Fruit fly (Drosophila melanogaster) whole organism, embryonic: ENCODE data around the gene mxt.

ENCODE experiments used
- Asciz ChIP-seq: fragments of 200-800 bp; sonication (Bioruptor generic); optimal IDR thresholded peaks from 2 replicates; lab custom pipeline; 2017; ENCODE audit warnings: missing biosample characterization, mild to moderate bottlenecking, missing genetic modification characterization, missing genetic modification reagents
- CG11398 ChIP-seq: fragments of 200-800 bp; sonication (Bioruptor generic); optimal IDR thresholded peaks from 2 replicates; lab custom pipeline; 2016; ENCODE audit warnings: missing biosample characterization, missing genetic modification characterization
- CG13775 ChIP-seq: fragments of 200-800 bp; sonication (Bioruptor generic); optimal IDR thresholded peaks from 3 replicates; lab custom pipeline; 2017; ENCODE audit warnings: missing biosample characterization, mild to moderate bottlenecking, missing genetic modification characterization
- CG14710 ChIP-seq: fragments of 200-800 bp; sonication (Bioruptor generic); optimal IDR thresholded peaks from 3 replicates; lab custom pipeline; 2019; ENCODE audit warnings: missing biosample characterization, mild to moderate bottlenecking, missing genetic modification characterization, moderate library complexity
- CG17361 ChIP-seq: fragments of 200-800 bp; sonication (Bioruptor generic); IDR thresholded peaks from 3 replicates; pipeline ENCODE4 v1.3.6; 2022; ENCODE audit warnings: missing biosample characterization, missing genetic modification characterization
- CG17612 ChIP-seq: fragments of 200-800 bp; sonication (Bioruptor generic); IDR thresholded peaks from 2 replicates; pipeline ENCODE4 v1.3.6; 2022; ENCODE audit warnings: missing biosample characterization, missing genetic modification characterization
- CG18262 ChIP-seq: fragments of 200-800 bp; optimal IDR thresholded peaks from 3 replicates; lab custom pipeline; 2019; ENCODE audit warnings: missing biosample characterization, mild to moderate bottlenecking, missing genetic modification characterization, moderate library complexity
- CG1832 ChIP-seq: fragments of 200-800 bp; sonication (Bioruptor generic); optimal IDR thresholded peaks from 2 replicates; lab custom pipeline; 2017; ENCODE audit warnings: missing biosample characterization, mild to moderate bottlenecking, missing genetic modification characterization, inconsistent platforms
- CG2202 ChIP-seq: fragments of 200-800 bp; sonication (Bioruptor generic); optimal IDR thresholded peaks from 2 replicates; lab custom pipeline; 2018; ENCODE audit warnings: missing biosample characterization, mild to moderate bottlenecking, missing genetic modification characterization
- CG2712 ChIP-seq: fragments of 200-800 bp; optimal IDR thresholded peaks from 3 replicates; lab custom pipeline; 2019; ENCODE audit warnings: missing biosample characterization, mild to moderate bottlenecking, missing genetic modification characterization, moderate library complexity
- CG2875 ChIP-seq: fragments of 200-800 bp; sonication (Bioruptor generic); optimal IDR thresholded peaks from 2 replicates; lab custom pipeline; 2017; ENCODE audit warnings: missing biosample characterization, mild to moderate bottlenecking, missing genetic modification characterization, missing genetic modification reagents
- CG32772 ChIP-seq: fragments of 200-800 bp; sonication (Bioruptor generic); IDR thresholded peaks from 2 replicates; pipeline ENCODE4 v1.3.6; 2022; ENCODE audit warnings: missing biosample characterization, missing genetic modification characterization
- CG4404 ChIP-seq: fragments of 200-800 bp; sonication (Bioruptor generic); IDR thresholded peaks from 2 replicates; pipeline ENCODE4 v1.3.6; 2022; ENCODE audit warnings: missing biosample characterization, missing genetic modification characterization
- CG4820 ChIP-seq: fragments of 200-800 bp; sonication (Bioruptor generic); optimal IDR thresholded peaks from 3 replicates; lab custom pipeline; 2016; ENCODE audit warnings: missing biosample characterization, missing genetic modification characterization
- CG6175 ChIP-seq: fragments of 200-800 bp; sonication (Bioruptor generic); IDR thresholded peaks from 3 replicates; pipeline ENCODE4 v1.3.6; 2022; ENCODE audit warnings: missing biosample characterization, missing genetic modification characterization
- CG7786 ChIP-seq: fragments of 200-800 bp; sonication (Bioruptor generic); optimal IDR thresholded peaks from 2 replicates; lab custom pipeline; 2016; ENCODE audit warnings: missing biosample characterization, missing genetic modification characterization
- CG7928 ChIP-seq: fragments of 200-800 bp; sonication (Bioruptor generic); optimal IDR thresholded peaks from 2 replicates; lab custom pipeline; 2017; ENCODE audit warnings: missing biosample characterization, mild to moderate bottlenecking, missing genetic modification characterization
- CTCF ChIP-seq: fragments of 200-800 bp; sonication (Bioruptor generic); optimal IDR thresholded peaks from 2 replicates; lab custom pipeline; 2017; ENCODE audit warnings: missing biosample characterization, mild to moderate bottlenecking, missing genetic modification characterization, moderate library complexity
- Doc3 ChIP-seq: fragments of 200-800 bp; sonication (Bioruptor generic); IDR thresholded peaks from 3 replicates; pipeline ENCODE4 v1.3.6; 2022; ENCODE audit warnings: missing biosample characterization, missing genetic modification characterization; ENCODE audit not compliant: partially characterized antibody
- Dref ChIP-seq: fragments of 200-800 bp; sonication (Bioruptor generic); IDR thresholded peaks from 2 replicates; pipeline ENCODE4 v1.3.6; 2022; ENCODE audit warnings: missing biosample characterization, missing genetic modification characterization
- Drgx ChIP-seq: fragments of 200-800 bp; sonication (Bioruptor generic); IDR thresholded peaks from 2 replicates; pipeline ENCODE4 v1.3.6; 2022; ENCODE audit warnings: missing biosample characterization, missing genetic modification characterization
- Fer1 ChIP-seq: fragments of 200-800 bp; sonication (Bioruptor generic); optimal IDR thresholded peaks from 2 replicates; lab custom pipeline; 2017; ENCODE audit warnings: missing biosample characterization, mild to moderate bottlenecking, missing genetic modification characterization
- GATAe ChIP-seq: fragments of 200-800 bp; sonication (Bioruptor generic); conservative IDR thresholded peaks from 2 replicates; pipeline ENCODE4 v1.3.6; 2022; ENCODE audit warnings: missing biosample characterization, missing genetic modification characterization
- Gug ChIP-seq: fragments of 200-800 bp; sonication (Bioruptor generic); IDR thresholded peaks from 4 replicates; pipeline ENCODE4 v1.3.6; 2022; ENCODE audit warnings: missing biosample characterization, missing genetic modification characterization
- HLHmδ ChIP-seq: fragments of 200-800 bp; sonication (Bioruptor generic); optimal IDR thresholded peaks from 2 replicates; lab custom pipeline; 2018; ENCODE audit warnings: missing biosample characterization, mild to moderate bottlenecking, missing genetic modification characterization, moderate library complexity
- Hr3 ChIP-seq: fragments of 200-800 bp; sonication (Bioruptor generic); optimal IDR thresholded peaks from 3 replicates; lab custom pipeline; 2016; ENCODE audit warnings: missing biosample characterization, missing genetic modification characterization
- MBD-R2 ChIP-seq: fragments of 200-800 bp; sonication (Bioruptor generic); IDR thresholded peaks from 2 replicates; pipeline ENCODE4 v1.3.6; 2022; ENCODE audit warnings: missing biosample characterization, missing genetic modification characterization
- Med ChIP-seq: fragments of 200-800 bp; sonication (Bioruptor generic); peaks from one replicate; lab custom pipeline; 2016; ENCODE audit warnings: missing biosample characterization, missing genetic modification characterization, mild to moderate bottlenecking, inconsistent platforms, moderate library complexity
- NK7.1 ChIP-seq: fragments of 200-800 bp; sonication (Bioruptor generic); optimal IDR thresholded peaks from 3 replicates; lab custom pipeline; 2016; ENCODE audit warnings: missing biosample characterization, missing genetic modification characterization
- Rfx ChIP-seq: fragments of 200-800 bp; sonication (Bioruptor generic); IDR thresholded peaks from 2 replicates; pipeline ENCODE4 v1.3.6; 2022; ENCODE audit warnings: missing biosample characterization, missing genetic modification characterization
- Scr ChIP-seq: fragments of 200-800 bp; sonication (Bioruptor generic); IDR thresholded peaks from 2 replicates; pipeline ENCODE4 v1.3.6; 2022; ENCODE audit warnings: missing biosample characterization, missing genetic modification characterization; ENCODE audit not compliant: partially characterized antibody
- Sox100B ChIP-seq: fragments of 200-800 bp; sonication (Bioruptor generic); optimal IDR thresholded peaks from 3 replicates; lab custom pipeline; 2018; ENCODE audit warnings: missing biosample characterization, mild to moderate bottlenecking, missing genetic modification characterization
- Spps ChIP-seq: fragments of 200-800 bp; sonication (Bioruptor generic); optimal IDR thresholded peaks from 2 replicates; lab custom pipeline; 2018; ENCODE audit warnings: missing biosample characterization, mild to moderate bottlenecking, missing genetic modification characterization
- Vsx1 ChIP-seq: fragments of 200-800 bp; sonication (Bioruptor generic); optimal IDR thresholded peaks from 2 replicates; lab custom pipeline; 2017; ENCODE audit warnings: missing biosample characterization, mild to moderate bottlenecking, missing genetic modification characterization, missing genetic modification reagents
- Xrp1 ChIP-seq: fragments of 200-800 bp; sonication (Bioruptor generic); IDR thresholded peaks from 2 replicates; pipeline ENCODE4 v1.3.6; 2022; ENCODE audit warnings: missing biosample characterization, missing genetic modification characterization
- al ChIP-seq: fragments of 200-800 bp; sonication (Bioruptor generic); IDR thresholded peaks from 2 replicates; pipeline ENCODE4 v1.3.6; 2022; ENCODE audit warnings: missing biosample characterization, missing genetic modification characterization
- amos ChIP-seq: fragments of 200-800 bp; sonication (Bioruptor generic); IDR thresholded peaks from 2 replicates; pipeline ENCODE4 v1.3.6; 2022; ENCODE audit warnings: missing biosample characterization, missing genetic modification characterization; ENCODE audit not compliant: partially characterized antibody
- ash1 ChIP-seq: fragments of 200-800 bp; sonication (Bioruptor generic); optimal IDR thresholded peaks from 2 replicates; lab custom pipeline; 2018; ENCODE audit warnings: missing biosample characterization, mild to moderate bottlenecking, missing genetic modification characterization
- ato ChIP-seq: fragments of 200-800 bp; sonication (Bioruptor generic); IDR thresholded peaks from 2 replicates; pipeline ENCODE4 v1.3.6; 2022; ENCODE audit warnings: missing biosample characterization, missing genetic modification characterization; ENCODE audit not compliant: partially characterized antibody
- cad ChIP-seq: fragments of >200 bp; optimal IDR thresholded peaks from 2 replicates; lab custom pipeline; 2017; ENCODE audit warnings: missing biosample characterization, missing genetic modification characterization
- dimm ChIP-seq: fragments of 200-800 bp; sonication (Bioruptor generic); IDR thresholded peaks from 2 replicates; pipeline ENCODE4 v1.3.6; 2022; ENCODE audit warnings: missing biosample characterization, missing genetic modification characterization
- gce ChIP-seq: fragments of 200-800 bp; sonication (Bioruptor generic); IDR thresholded peaks from 3 replicates; pipeline ENCODE4 v1.3.6; 2022; ENCODE audit warnings: missing biosample characterization, missing genetic modification characterization
- jigr1 ChIP-seq: fragments of 200-800 bp; sonication (Bioruptor generic); IDR thresholded peaks from 3 replicates; pipeline ENCODE4 v1.3.6; 2022; ENCODE audit warnings: missing biosample characterization, missing genetic modification characterization
- lilli ChIP-seq: fragments of 200-800 bp; sonication (Bioruptor generic); optimal IDR thresholded peaks from 3 replicates; lab custom pipeline; 2016; ENCODE audit warnings: missing biosample characterization, missing genetic modification characterization
- nom ChIP-seq: fragments of 200-800 bp; sonication (Bioruptor generic); optimal IDR thresholded peaks from 2 replicates; lab custom pipeline; 2017; ENCODE audit warnings: missing biosample characterization, missing genetic modification characterization, mild to moderate bottlenecking, moderate library complexity, missing genetic modification reagents
- pita ChIP-seq: fragments of 200-800 bp; sonication (Bioruptor generic); optimal IDR thresholded peaks from 2 replicates; lab custom pipeline; 2017; ENCODE audit warnings: missing biosample characterization, mild to moderate bottlenecking, missing genetic modification characterization
- prd ChIP-seq, 3 experiments: fragments of >200 bp in 2 of 3; fragments of 200-800 bp in 1 of 3; sonication (Bioruptor generic) in 1 of 3; optimal IDR thresholded peaks in 2 of 3; IDR thresholded peaks in 1 of 3; 2 replicates in 2 of 3; 3 replicates in 1 of 3; pipeline versions ENCODE4 v1.3.6 to Lab custom; 2017 to 2022; ENCODE audit warnings: missing biosample characterization in 1 of 3, missing genetic modification characterization in 1 of 3
- tgo ChIP-seq: fragments of 200-800 bp; sonication (Bioruptor generic); IDR thresholded peaks from 3 replicates; pipeline ENCODE4 v1.3.6; 2022; ENCODE audit warnings: missing biosample characterization, missing genetic modification characterization
- usp ChIP-seq: fragments of >200 bp; optimal IDR thresholded peaks from 2 replicates; lab custom pipeline; 2017; ENCODE audit warnings: missing biosample characterization, missing genetic modification characterization
- wek ChIP-seq: fragments of 200-800 bp; sonication (Bioruptor generic); optimal IDR thresholded peaks from 3 replicates; lab custom pipeline; 2018; ENCODE audit warnings: missing biosample characterization, mild to moderate bottlenecking, missing genetic modification characterization, moderate library complexity

mxt gene

DNA sequence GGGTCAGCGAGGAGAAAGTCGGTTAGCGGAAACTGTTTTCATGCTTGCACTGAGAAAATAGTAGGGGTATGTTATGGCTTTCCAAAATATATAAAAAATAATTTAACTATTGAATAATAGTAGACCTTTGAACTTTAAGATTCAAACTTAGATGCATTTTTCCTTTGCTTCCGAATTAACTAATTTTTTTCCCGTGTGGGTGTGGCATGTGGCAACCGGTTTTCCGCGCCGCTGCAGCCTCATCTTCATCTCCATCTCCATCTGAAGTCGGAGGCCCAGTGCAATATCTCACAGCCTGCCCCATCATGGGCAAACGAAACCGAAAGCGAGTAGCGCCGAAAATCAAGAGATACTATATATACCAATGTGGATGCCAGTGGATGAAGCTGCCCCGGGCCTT is 49.5 kb downstream of the mxt start (continued):
- TF ChIP-seq pita (GFP tag; lab: Kevin White, UChicago) (no peak), Drgx (GFP tag; lab: Robert Waterston, UW) (peak; percentile 73), CG13775 (no peak), Vsx1 (no peak), wek (no peak), Sox100B (GFP tag; lab: Kevin White, UChicago) (no peak), Scr (no peak), prd (optimal IDR thresholded peaks at IDR 0.05; lab: Kevin White, UChicago) (no peak), prd (GFP tag; IDR thresholded peaks at IDR 0.05; lab: Robert Waterston, UW) (peak; percentile 28; the same call in 2 of the 3 replicates), CG32772 (no peak), al (GFP tag; lab: Robert Waterston, UW) (no peak), amos (GFP tag; lab: Robert Waterston, UW) (no peak), CG4404 (GFP tag; lab: Robert Waterston, UW) (peak; percentile 36; the same call in 1 of the 2 replicates), cad (GFP tag; lab: Kevin White, UChicago) (no peak), dimm (GFP tag; lab: Robert Waterston, UW) (no peak), CG7928 (GFP tag; lab: Kevin White, UChicago) (no peak), usp (GFP tag; lab: Kevin White, UChicago) (no peak), tgo (GFP tag; lab: Robert Waterston, UW) (no peak), Rfx (no peak), Hr3 (GFP tag; lab: Kevin White, UChicago) (no peak), ato (no peak), Asciz (peak; percentile 18), CG6175 (GFP tag; lab: Robert Waterston, UW) (no peak), Dref (GFP tag; lab: Robert Waterston, UW) (no peak), ash1 (GFP tag; lab: Kevin White, UChicago) (no peak), CG17612 (GFP tag; lab: Robert Waterston, UW) (no peak), HLHmδ (GFP tag; lab: Kevin White, UChicago) (no peak), CTCF (GFP tag; lab: Kevin White, UChicago) (no peak), jigr1 (GFP tag; lab: Robert Waterston, UW) (no peak), GATAe (GFP tag; lab: Robert Waterston, UW) (no peak), Gug (GFP tag; lab: Robert Waterston, UW) (no peak), Spps (tag; lab: Kevin White, UChicago) (peak; percentile 17), CG1832 (no peak), Xrp1 (GFP tag; lab: Robert Waterston, UW) (peak; percentile 53), CG2712 (peak; percentile 51), CG2875 (GFP tag; lab: Kevin White, UChicago) (no peak), CG2202 (tag; lab: Kevin White, UChicago) (no peak), nom (GFP tag; lab: Kevin White, UChicago) (peak; percentile 8), CG7786 (GFP tag; lab: Kevin White, UChicago) (no peak), Med (GFP tag; lab: Kevin White, UChicago) (no peak), gce (no peak), NK7.1 (GFP tag; lab: Kevin White, UChicago) (no peak), CG4820 (GFP tag; lab: Kevin White, UChicago) (no peak), Doc3 (GFP tag; lab: Robert Waterston, UW) (no peak), Fer1 (GFP tag; lab: Kevin White, UChicago) (no peak), MBD-R2 (no peak), CG11398 (GFP tag; lab: Kevin White, UChicago) (no peak), CG17361 (GFP tag; lab: Robert Waterston, UW) (0 out of 3 replicates have a peak, but pooled peaks have one; percentile 16), CG14710 (peak; percentile 27), CG18262 (tag; lab: Kevin White, UChicago) (peak; percentile 44), lilli (GFP tag; lab: Kevin White, UChicago) (no peak)
